Worm (Caenorhabditis elegans): ENCODE measurements around the gene cpg-7.

Gene cpg-7

ce11 chrII:14059767-14060166 lies 49.3 kb downstream of the cpg-7 start, which contains the start of gene rpb-11 (continued):
- TF ChIP-seq ZK546.5 (tag; optimal IDR thresholded peaks at IDR 0.05): peak in 1 of 2 experiments; percentile 41
- peak; percentile 69 for TF ChIP-seq vab-7 (GFP tag; IDR thresholded peaks at IDR 0.05)
- TF ChIP-seq set-16 (GFP tag; IDR thresholded peaks at IDR 0.05): no peak
- TF ChIP-seq cey-2 (tag; optimal IDR thresholded peaks at IDR 0.05; ENCODE audit: borderline replicate concordance, insufficient read depth): no peak
- no peak for TF ChIP-seq Y75B8A.6 (GFP tag; IDR thresholded peaks at IDR 0.05)
- no peak for TF ChIP-seq Y105C5A.15 (GFP tag; IDR thresholded peaks at IDR 0.05)
- TF ChIP-seq daf-12 (tag; optimal IDR thresholded peaks at IDR 0.05): no peak
- peak; percentile 83 for TF ChIP-seq lin-29 (GFP tag; IDR thresholded peaks at IDR 0.05)
- TF ChIP-seq hlh-11 (tag; optimal IDR thresholded peaks at IDR 0.05): peak; percentile 84
- TF ChIP-seq Y48G9A.11 (GFP tag; IDR thresholded peaks at IDR 0.05): peak; percentile 47; the same call in 1 of the 2 replicates
- no peak for TF ChIP-seq lin-39 (tag; optimal IDR thresholded peaks at IDR 0.05)
- TF ChIP-seq mep-1 (tag; optimal IDR thresholded peaks at IDR 0.05): peak; percentile 96
- TF ChIP-seq nhr-11 (tag; optimal IDR thresholded peaks at IDR 0.05): peak; percentile 77
- TF ChIP-seq ceh-28 (tag; optimal IDR thresholded peaks at IDR 0.05): no peak
- peak; percentile 81; the same call in 1 of the 2 replicates for TF ChIP-seq lin-1 (GFP tag; IDR thresholded peaks at IDR 0.05)
- TF ChIP-seq tag-97 (GFP tag; IDR thresholded peaks at IDR 0.05): no peak
- peak; percentile 97 for TF ChIP-seq mes-2 (tag; optimal IDR thresholded peaks at IDR 0.05; ENCODE audit: poor library complexity, severe bottlenecking)
- no peak for TF ChIP-seq snpc-1.2 (GFP tag; IDR thresholded peaks at IDR 0.05)
- no peak for TF ChIP-seq R02D3.7 (tag; optimal IDR thresholded peaks at IDR 0.05)
- TF ChIP-seq fos-1 (tag; optimal IDR thresholded peaks at IDR 0.05): no peak
- no peak for TF ChIP-seq ceh-82 (tag; optimal IDR thresholded peaks at IDR 0.05)
- TF ChIP-seq lin-38 (GFP tag; IDR thresholded peaks at IDR 0.05): peak; percentile 95
- TF ChIP-seq php-3 (GFP tag; IDR thresholded peaks at IDR 0.05): 0 out of 2 replicates have a peak, but pooled peaks have one; percentile 53
- no peak for TF ChIP-seq dmd-8 (GFP tag; IDR thresholded peaks at IDR 0.05)
- no peak for TF ChIP-seq daf-19 (GFP tag; conservative IDR thresholded peaks at IDR 0.05)
- peak; percentile 96 for TF ChIP-seq nhr-42 (GFP tag; IDR thresholded peaks at IDR 0.05)
- TF ChIP-seq aly-2 (tag; optimal IDR thresholded peaks at IDR 0.05): no peak
- no peak for TF ChIP-seq skn-1 (tag; optimal IDR thresholded peaks at IDR 0.05)
- peak; percentile 85 for TF ChIP-seq dmd-6 (GFP tag; IDR thresholded peaks at IDR 0.05)
- TF ChIP-seq mxl-2 (GFP tag; conservative IDR thresholded peaks at IDR 0.05): 0 out of 2 replicates have a peak, but pooled peaks have one; percentile 20
- peak; percentile 33 for TF ChIP-seq lir-3 (tag; optimal IDR thresholded peaks at IDR 0.05)
- peak; percentile 89; the same call in 1 of the 2 replicates for TF ChIP-seq pha-4 (GFP tag; IDR thresholded peaks at IDR 0.05)
- peak; percentile 41 for TF ChIP-seq pha-4 (tag; optimal IDR thresholded peaks at IDR 0.05)
- peak; percentile 83 for TF ChIP-seq F37D6.2 (tag; optimal IDR thresholded peaks at IDR 0.05)
- no peak for TF ChIP-seq unc-39 (tag; optimal IDR thresholded peaks at IDR 0.05)
- TF ChIP-seq T26A8.4 (GFP tag; IDR thresholded peaks at IDR 0.05): peak; percentile 95
- TF ChIP-seq hlh-30 (tag; optimal IDR thresholded peaks at IDR 0.05; ENCODE audit: insufficient read depth): peak; percentile 78
- no peak for TF ChIP-seq zip-11 (GFP tag; IDR thresholded peaks at IDR 0.05)

All from whole organism, L4 larva.